Worm (Caenorhabditis elegans) whole organism, L3 larva: ENCODE results near the gene C24F3.2.

Experiments used
- ceh-82 ChIP-seq: fragments of 150-350 bp; optimal IDR thresholded peaks from 2 replicates; lab custom pipeline; 2014; ENCODE audit warnings: missing biosample characterization, missing genetic modification characterization
- daf-12 ChIP-seq: fragments of 150-350 bp; optimal IDR thresholded peaks from 2 replicates; lab custom pipeline; 2014; ENCODE audit warnings: missing biosample characterization, missing genetic modification reagents, missing genetic modification characterization
- unc-62 ChIP-seq: fragments of 150-350 bp; sonication (generic microtip); optimal IDR thresholded peaks from 4 replicates; lab custom pipeline; 2014; ENCODE audit warnings: missing biosample characterization, missing genetic modification reagents, missing genetic modification characterization

DNA sequence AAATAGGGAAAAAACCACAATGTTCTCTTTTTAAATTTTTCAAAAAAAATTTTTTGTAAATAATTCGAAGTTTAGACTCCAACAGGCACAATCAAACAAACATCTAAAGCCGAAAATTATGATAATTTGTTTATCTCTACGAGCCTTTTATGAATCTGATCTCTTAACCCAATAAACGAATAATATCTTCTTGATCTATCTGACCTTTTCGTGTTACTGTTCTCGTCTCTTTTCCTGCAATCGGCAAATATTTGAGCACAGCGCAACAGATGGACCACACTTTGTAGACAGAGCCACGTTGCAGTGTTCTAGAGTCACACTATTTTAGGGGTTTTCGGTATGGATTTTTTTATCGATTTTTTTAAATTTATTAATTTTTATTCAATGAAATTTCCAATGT lies 29.4 kb downstream of the C24F3.2 start:
- no peak for TF ChIP-seq unc-62 (GFP tag; lab: Kevin White, UChicago)
- TF ChIP-seq daf-12 (tag; lab: Kevin White, UChicago): no peak
- TF ChIP-seq ceh-82 (tag; lab: Kevin White, UChicago): no peak
